Worm (Caenorhabditis elegans) whole organism, L2 larva: ENCODE results near the gene C03B1.5.

Experiments used
- ZK546.5 ChIP-seq: sonication (generic microtip); optimal IDR thresholded peaks from 2 replicates; lab custom pipeline; 2017; ENCODE audit warnings: missing biosample characterization, missing genetic modification characterization
- lin-13 ChIP-seq: fragments of 150-350 bp; optimal IDR thresholded peaks from 2 replicates; lab custom pipeline; 2014; ENCODE audit warnings: missing biosample characterization, missing genetic modification reagents, missing genetic modification characterization

ce11 chrX:6374451-6374850 lies 19.1 kb downstream of the C03B1.5 start, which contains the start of gene C03B1.1:
- TF ChIP-seq ZK546.5 (tag; lab: Kevin White, UChicago) (no peak), lin-13 (GFP tag; lab: Kevin White, UChicago) (no peak)
